Fruit fly (Drosophila melanogaster): ENCODE measurements around the gene CG7065.

dm6 chrX:9127264-9128011 is 14.9 kb upstream of the CG7065 start:
- TF ChIP-seq sage (GFP tag; optimal IDR thresholded peaks at IDR 0.05), result no peak
- no peak for TF ChIP-seq Rel (GFP tag; optimal IDR thresholded peaks at IDR 0.05)
- TF ChIP-seq Rel (tag; optimal IDR thresholded peaks at IDR 0.05), result no peak
- no peak for TF ChIP-seq Myc (optimal IDR thresholded peaks at IDR 0.05)
- TF ChIP-seq fru (GFP tag; optimal IDR thresholded peaks at IDR 0.05), result no peak

All from whole organism, wandering third instar larva.